Worm (Caenorhabditis elegans) whole organism, late embryonic: ENCODE results near the gene F41G3.10.

Experiments used
- C08G9.2 ChIP-seq: sonication (generic microtip); optimal IDR thresholded peaks from 2 replicates; lab custom pipeline; 2016; ENCODE audit warnings: mild to moderate bottlenecking, missing genetic modification characterization, moderate library complexity, missing compliant biosample characterization
- C38D4.7 ChIP-seq: fragments of 200-800 bp; sonication (Bioruptor generic); optimal IDR thresholded peaks from 2 replicates; lab custom pipeline; 2018; ENCODE audit warnings: mild to moderate bottlenecking, missing genetic modification characterization, moderate library complexity, missing compliant biosample characterization
- F13H6.1 ChIP-seq: sonication (generic microtip); optimal IDR thresholded peaks from 2 replicates; lab custom pipeline; 2016; ENCODE audit warnings: missing genetic modification characterization, missing compliant biosample characterization
- T23F11.4 ChIP-seq: fragments of 200-800 bp; sonication (Bioruptor generic); optimal IDR thresholded peaks from 2 replicates; lab custom pipeline; 2018; ENCODE audit warnings: mild to moderate bottlenecking, missing genetic modification characterization, missing compliant biosample characterization
- ama-1 ChIP-seq: fragments of 150-350 bp; optimal IDR thresholded peaks from 2 replicates; lab custom pipeline; 2014
- ceh-14 ChIP-seq: sonication (generic microtip); optimal IDR thresholded peaks from 2 replicates; lab custom pipeline; 2016; ENCODE audit warnings: missing genotype, missing genetic modification characterization, missing compliant biosample characterization
- ceh-18 ChIP-seq: sonication (generic microtip); optimal IDR thresholded peaks from 2 replicates; lab custom pipeline; 2016; ENCODE audit warnings: missing genetic modification characterization, missing compliant biosample characterization
- ceh-2 ChIP-seq: sonication (generic microtip); optimal IDR thresholded peaks from 2 replicates; lab custom pipeline; 2016; ENCODE audit warnings: missing genotype, missing genetic modification characterization, missing compliant biosample characterization
- ceh-30 ChIP-seq: fragments of 150-350 bp; optimal IDR thresholded peaks from 2 replicates; lab custom pipeline; 2014; ENCODE audit warnings: missing biosample characterization, missing genetic modification characterization
- ceh-31 ChIP-seq: sonication (generic microtip); optimal IDR thresholded peaks from 2 replicates; lab custom pipeline; 2016; ENCODE audit warnings: missing genetic modification characterization, missing compliant biosample characterization
- ceh-34 ChIP-seq: sonication (generic microtip); optimal IDR thresholded peaks from 2 replicates; lab custom pipeline; 2016; ENCODE audit warnings: mild to moderate bottlenecking, missing genetic modification characterization, missing compliant biosample characterization
- ceh-45 ChIP-seq: fragments of 200-800 bp; sonication (Bioruptor generic); IDR thresholded peaks from 2 replicates; pipeline ENCODE4 v1.3.6; 2022; ENCODE audit warnings: missing genetic modification reagents, missing genetic modification characterization, missing compliant biosample characterization
- ceh-48 ChIP-seq: sonication (generic microtip); optimal IDR thresholded peaks from 2 replicates; lab custom pipeline; 2016; ENCODE audit warnings: missing genetic modification characterization, inconsistent platforms, missing compliant biosample characterization
- ceh-9 ChIP-seq: sonication (generic microtip); optimal IDR thresholded peaks from 2 replicates; lab custom pipeline; 2016; ENCODE audit warnings: mild to moderate bottlenecking, missing genetic modification characterization, inconsistent platforms, missing compliant biosample characterization
- dmd-4 ChIP-seq: sonication (generic microtip); optimal IDR thresholded peaks from 2 replicates; lab custom pipeline; 2016; ENCODE audit warnings: borderline replicate concordance, missing genetic modification characterization, missing compliant biosample characterization
- dve-1 ChIP-seq: sonication (generic microtip); optimal IDR thresholded peaks from 2 replicates; lab custom pipeline; 2017; ENCODE audit warnings: antibody characterized with exemption, mild to moderate bottlenecking, missing genetic modification characterization, missing compliant biosample characterization
- ets-4 ChIP-seq: sonication (generic microtip); optimal IDR thresholded peaks from 2 replicates; lab custom pipeline; 2016; ENCODE audit warnings: missing genetic modification characterization, missing compliant biosample characterization
- eyg-1 ChIP-seq: sonication (generic microtip); optimal IDR thresholded peaks from 2 replicates; lab custom pipeline; 2016; ENCODE audit warnings: missing genotype, missing genetic modification characterization, missing compliant biosample characterization
- fkh-10 ChIP-seq: fragments of 150-350 bp; optimal IDR thresholded peaks from 2 replicates; lab custom pipeline; 2014; ENCODE audit warnings: missing biosample characterization, missing genetic modification reagents, missing genetic modification characterization
- fkh-6 ChIP-seq: sonication (generic microtip); optimal IDR thresholded peaks from 2 replicates; lab custom pipeline; 2016; ENCODE audit warnings: missing genetic modification characterization, missing compliant biosample characterization
- gmeb-2 ChIP-seq: sonication (generic microtip); optimal IDR thresholded peaks from 2 replicates; lab custom pipeline; 2016; ENCODE audit warnings: missing genetic modification characterization, inconsistent platforms, missing compliant biosample characterization
- hlh-15 ChIP-seq: sonication (generic microtip); optimal IDR thresholded peaks from 2 replicates; lab custom pipeline; 2016; ENCODE audit warnings: missing genetic modification characterization, missing compliant biosample characterization
- hlh-6 ChIP-seq: sonication (generic microtip); optimal IDR thresholded peaks from 2 replicates; lab custom pipeline; 2016; ENCODE audit warnings: missing genotype, missing genetic modification characterization, missing compliant biosample characterization
- hlh-8 ChIP-seq: sonication (generic microtip); optimal IDR thresholded peaks from 2 replicates; lab custom pipeline; 2016; ENCODE audit warnings: missing genotype, missing genetic modification characterization, missing compliant biosample characterization
- mec-3 ChIP-seq: sonication (generic microtip); optimal IDR thresholded peaks from 2 replicates; lab custom pipeline; 2016; ENCODE audit warnings: borderline replicate concordance, missing genetic modification characterization, missing compliant biosample characterization
- nfya-1 ChIP-seq: sonication (generic microtip); optimal IDR thresholded peaks from 2 replicates; lab custom pipeline; 2017; ENCODE audit warnings: missing genetic modification characterization, mild to moderate bottlenecking, missing compliant biosample characterization, antibody characterized with exemption, moderate library complexity
- nhr-11 ChIP-seq: fragments of 150-350 bp; optimal IDR thresholded peaks from 2 replicates; lab custom pipeline; 2014; ENCODE audit warnings: missing biosample characterization, missing genetic modification characterization
- nhr-232 ChIP-seq: sonication (generic microtip); optimal IDR thresholded peaks from 2 replicates; lab custom pipeline; 2016; ENCODE audit warnings: missing genetic modification characterization, missing compliant biosample characterization
- npax-4 ChIP-seq: sonication (generic microtip); optimal IDR thresholded peaks from 2 replicates; lab custom pipeline; 2016; ENCODE audit warnings: missing genetic modification characterization, missing compliant biosample characterization
- odd-2 ChIP-seq: sonication (generic microtip); optimal IDR thresholded peaks from 2 replicates; lab custom pipeline; 2017; ENCODE audit warnings: antibody characterized with exemption, mild to moderate bottlenecking, missing genetic modification characterization, missing compliant biosample characterization
- pag-3 ChIP-seq: sonication (generic microtip); optimal IDR thresholded peaks from 2 replicates; lab custom pipeline; 2016; ENCODE audit warnings: missing compliant biosample characterization, missing genetic modification characterization, borderline replicate concordance
- pax-1 ChIP-seq: fragments of 150-350 bp; optimal IDR thresholded peaks from 2 replicates; lab custom pipeline; 2014; ENCODE audit warnings: missing biosample characterization, missing genetic modification characterization
- pha-4 ChIP-seq: fragments of 150-350 bp; optimal IDR thresholded peaks from 2 replicates; lab custom pipeline; 2018; ENCODE audit warnings: missing biosample characterization, missing genetic modification reagents, missing genetic modification characterization
- pros-1 ChIP-seq: fragments of 150-350 bp; optimal IDR thresholded peaks from 2 replicates; lab custom pipeline; 2014; ENCODE audit warnings: missing biosample characterization, missing genetic modification reagents, missing genetic modification characterization
- ref-2 ChIP-seq: sonication (generic microtip); optimal IDR thresholded peaks from 2 replicates; lab custom pipeline; 2016; ENCODE audit warnings: missing genetic modification characterization, missing compliant biosample characterization
- rnt-1 ChIP-seq: sonication (generic microtip); optimal IDR thresholded peaks from 2 replicates; lab custom pipeline; 2016; ENCODE audit warnings: missing genetic modification characterization, missing compliant biosample characterization
- sdc-2 ChIP-seq: sonication (generic microtip); optimal IDR thresholded peaks from 2 replicates; lab custom pipeline; 2016; ENCODE audit warnings: missing genotype, missing genetic modification characterization, missing compliant biosample characterization
- sox-4 ChIP-seq: sonication (generic microtip); optimal IDR thresholded peaks from 2 replicates; lab custom pipeline; 2017; ENCODE audit warnings: mild to moderate bottlenecking, missing genetic modification characterization, inconsistent platforms, missing compliant biosample characterization
- syd-9 ChIP-seq: sonication (generic microtip); optimal IDR thresholded peaks from 2 replicates; lab custom pipeline; 2016; ENCODE audit warnings: mild to moderate bottlenecking, missing genetic modification characterization, moderate library complexity, missing compliant biosample characterization
- tbx-2 ChIP-seq: sonication (generic microtip); optimal IDR thresholded peaks from 2 replicates; lab custom pipeline; 2016; ENCODE audit warnings: missing genetic modification characterization, missing compliant biosample characterization
- tbx-7 ChIP-seq: sonication (generic microtip); optimal IDR thresholded peaks from 2 replicates; lab custom pipeline; 2016; ENCODE audit warnings: missing genotype, missing genetic modification characterization, missing compliant biosample characterization
- ttx-3 ChIP-seq: sonication (generic microtip); optimal IDR thresholded peaks from 2 replicates; lab custom pipeline; 2016; ENCODE audit warnings: missing genetic modification reagents, missing genetic modification characterization, missing compliant biosample characterization
- unc-3 ChIP-seq, 2 experiments: fragments of 200-800 bp in 1 of 2; sonication (Bioruptor generic) in 1 of 2; sonication (generic microtip) in 1 of 2; conservative IDR thresholded peaks in 1 of 2; optimal IDR thresholded peaks in 1 of 2; 2 replicates each; pipeline versions ENCODE4 v1.3.6 to Lab custom; 2016 to 2022; ENCODE audit warnings: missing compliant biosample characterization in 2 of 2, missing genetic modification characterization in 2 of 2, missing genetic modification reagents in 1 of 2
- unc-42 ChIP-seq: sonication (generic microtip); optimal IDR thresholded peaks from 2 replicates; lab custom pipeline; 2016; ENCODE audit warnings: missing genotype, missing genetic modification characterization, missing compliant biosample characterization
- unc-55 ChIP-seq: sonication (generic microtip); optimal IDR thresholded peaks from 2 replicates; lab custom pipeline; 2017; ENCODE audit warnings: missing biosample characterization, missing genetic modification reagents, missing genetic modification characterization
- unc-86 ChIP-seq: sonication (generic microtip); optimal IDR thresholded peaks from 2 replicates; lab custom pipeline; 2016; ENCODE audit warnings: missing genetic modification characterization, missing compliant biosample characterization

F41G3.10 gene

ce11 chrII:6734674-6735073, 14.6 kb downstream of the F41G3.10 start, which contains the start of gene T14B4.3 (continued):
- TF ChIP-seq pag-3 (tag; lab: Kevin White, UChicago) = no peak
- peak; percentile 15 for TF ChIP-seq unc-86 (tag; lab: Kevin White, UChicago)
- no peak for TF ChIP-seq C38D4.7 (GFP tag; lab: Kevin White, UChicago)
- TF ChIP-seq ref-2 (tag; lab: Kevin White, UChicago) = peak; percentile 76
- TF ChIP-seq ceh-9 (tag; lab: Kevin White, UChicago) = no peak
- peak; percentile 69 for TF ChIP-seq ceh-14 (tag; lab: Kevin White, UChicago)
- peak; percentile 95 for TF ChIP-seq ceh-31
- no peak for TF ChIP-seq hlh-15 (tag; lab: Kevin White, UChicago)
- peak; percentile 44 for TF ChIP-seq unc-42 (tag; lab: Kevin White, UChicago)
- TF ChIP-seq dmd-4 (tag; lab: Kevin White, UChicago) = no peak
- TF ChIP-seq rnt-1 = peak; percentile 49
- no peak for TF ChIP-seq odd-2
- TF ChIP-seq ets-4 (tag; lab: Kevin White, UChicago) = peak; percentile 76
- TF ChIP-seq ceh-30 (tag; lab: Kevin White, UChicago) = no peak
- TF ChIP-seq ama-1 (lab: Kevin White, UChicago) = no peak
- no peak for TF ChIP-seq mec-3 (tag; lab: Kevin White, UChicago)
- TF ChIP-seq gmeb-2 (tag; lab: Kevin White, UChicago) = no peak
- no peak for TF ChIP-seq dve-1 (tag; lab: Kevin White, UChicago)
- no peak for TF ChIP-seq eyg-1 (tag; lab: Kevin White, UChicago)
- TF ChIP-seq ceh-48 (tag; lab: Kevin White, UChicago) = no peak
- TF ChIP-seq C08G9.2 = peak; percentile 80
- no peak for TF ChIP-seq nhr-232 (tag; lab: Kevin White, UChicago)
- TF ChIP-seq fkh-10 (GFP tag; lab: Kevin White, UChicago) = no peak
- peak; percentile 74 for TF ChIP-seq tbx-7
- TF ChIP-seq hlh-6 = no peak
- no peak for TF ChIP-seq ceh-45 (GFP tag; lab: Robert Waterston, UW)
- no peak for TF ChIP-seq nhr-11 (tag; lab: Kevin White, UChicago)
- TF ChIP-seq pha-4 (tag; lab: Kevin White, UChicago) = no peak
- TF ChIP-seq hlh-8 (tag; lab: Kevin White, UChicago) = peak; percentile 75
- TF ChIP-seq ceh-34 (tag; lab: Kevin White, UChicago) = peak; percentile 58
- TF ChIP-seq pros-1 (tag; lab: Kevin White, UChicago) = no peak
- no peak for TF ChIP-seq nfya-1 (tag; lab: Kevin White, UChicago)
- no peak for TF ChIP-seq T23F11.4
- peak; percentile 67 for TF ChIP-seq F13H6.1 (tag; lab: Kevin White, UChicago)
- TF ChIP-seq unc-55 = no peak
- peak; percentile 78 for TF ChIP-seq ceh-2 (tag; lab: Kevin White, UChicago)
- TF ChIP-seq tbx-2 (tag; lab: Kevin White, UChicago) = peak; percentile 91
- TF ChIP-seq sdc-2 (tag; lab: Kevin White, UChicago) = no peak
- TF ChIP-seq pax-1 (tag; lab: Kevin White, UChicago) = peak; percentile 6
- TF ChIP-seq sox-4 (tag; lab: Kevin White, UChicago) = no peak
- peak; percentile 43 for TF ChIP-seq syd-9 (tag; lab: Kevin White, UChicago)
- peak; percentile 44 for TF ChIP-seq ceh-18 (tag; lab: Kevin White, UChicago)
- peak; percentile 61 for TF ChIP-seq fkh-6 (tag; lab: Kevin White, UChicago)
- TF ChIP-seq npax-4 (tag; lab: Kevin White, UChicago) = no peak
- no peak for TF ChIP-seq ttx-3 (tag; lab: Kevin White, UChicago)
- TF ChIP-seq unc-3 (GFP tag; conservative IDR thresholded peaks at IDR 0.05; lab: Robert Waterston, UW) = no peak
- no peak for TF ChIP-seq unc-3 (tag; optimal IDR thresholded peaks at IDR 0.05; lab: Kevin White, UChicago)
